Fruit fly (Drosophila melanogaster): ENCODE measurements around the gene CG13062.

dm6 chr3L:16317724-16318123 is 3.6 kb downstream of the CG13062 start, which contains the start of gene Nplp3:
- TF ChIP-seq cnc (optimal IDR thresholded peaks at IDR 0.05) (no peak), Mnt (GFP tag; optimal IDR thresholded peaks at IDR 0.05) (no peak), Crg-1 (GFP tag; optimal IDR thresholded peaks at IDR 0.05) (no peak), cic (GFP tag; optimal IDR thresholded peaks at IDR 0.05) (no peak), tj (GFP tag; optimal IDR thresholded peaks at IDR 0.05) (no peak), bab1 (GFP tag; optimal IDR thresholded peaks at IDR 0.05) (no peak), CG11617 (GFP tag; optimal IDR thresholded peaks at IDR 0.05) (no peak), Clk (GFP tag; optimal IDR thresholded peaks at IDR 0.05) (no peak), CG5204 (GFP tag; optimal IDR thresholded peaks at IDR 0.05) (no peak), CG7045 (GFP tag; optimal IDR thresholded peaks at IDR 0.05) (no peak), CG7101 (tag; optimal IDR thresholded peaks at IDR 0.05) (no peak), CG33017 (tag; optimal IDR thresholded peaks at IDR 0.05) (no peak), ovo (GFP tag; optimal IDR thresholded peaks at IDR 0.05) (no peak)

All from whole organism, adult.